Worm (Caenorhabditis elegans) whole organism, L2 larva: Measurements from ENCODE around the gene daf-11.

Experiments used
- sma-3 ChIP-seq: sonication (generic microtip); optimal IDR thresholded peaks from 2 replicates; lab custom pipeline; 2016; ENCODE audit warnings: missing genetic modification reagents, missing genetic modification characterization, missing compliant biosample characterization
- ztf-11 ChIP-seq: sonication (generic microtip); optimal IDR thresholded peaks from 2 replicates; lab custom pipeline; 2017; ENCODE audit warnings: missing biosample characterization, missing genetic modification characterization

- TF ChIP-seq sma-3 (GFP tag; lab: Kevin White, UChicago) = no peak
- TF ChIP-seq ztf-11 (tag; lab: Kevin White, UChicago) = no peak
These were observed 31.5 kb upstream of the daf-11 start, which contains the start of gene smoc-1 for ce11 chrV:11757358-11757757.
